Fruit fly (Drosophila melanogaster) whole organism: Measurements from ENCODE around the gene Npc2a.

ENCODE experiments used
- CG8478 ChIP-seq: fragments of >200 bp; optimal IDR thresholded peaks from 2 replicates; lab custom pipeline; 2018; ENCODE audit warnings: inconsistent platforms
- Dll ChIP-seq: fragments of >200 bp; optimal IDR thresholded peaks from 2 replicates; lab custom pipeline; 2017
- psq ChIP-seq: fragments of >200 bp; optimal IDR thresholded peaks from 2 replicates; lab custom pipeline; 2017
- usp ChIP-seq: fragments of >200 bp; optimal IDR thresholded peaks from 2 replicates; lab custom pipeline; 2017; ENCODE audit warnings: missing biosample characterization, missing genetic modification characterization, mixed read lengths

DNA sequence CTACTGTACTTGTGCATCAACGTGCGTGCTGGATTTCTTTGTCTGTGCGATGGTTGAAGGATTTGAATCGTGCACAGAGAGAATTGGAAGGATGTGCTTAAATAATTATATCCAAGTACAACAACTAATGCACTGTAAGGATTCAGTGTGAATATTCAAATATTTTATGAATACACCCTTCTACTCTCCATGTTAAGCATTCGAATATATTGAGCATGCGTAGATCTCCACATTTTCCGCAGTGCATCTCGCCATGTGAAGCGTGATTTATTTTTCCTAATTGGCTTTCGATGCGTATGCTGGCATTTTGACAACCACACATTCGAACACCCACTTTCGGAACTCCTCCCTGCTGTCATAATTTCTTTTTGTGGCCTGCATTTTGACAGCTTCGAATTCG, 28.0 kb upstream of the Npc2a start:
- no peak for TF ChIP-seq Dll (lab: Kevin White, UChicago)
- no peak for TF ChIP-seq usp (GFP tag; lab: Kevin White, UChicago)
- no peak for TF ChIP-seq psq (lab: Kevin White, UChicago)
- TF ChIP-seq CG8478 (lab: Kevin White, UChicago), result no peak
